Fruit fly (Drosophila melanogaster): ENCODE results near the gene Arpc3B.
A peak's percentile ranks its signal among the peaks of the same experiment; 100 is the strongest.

The Arpc3B gene

dm6 chrX:17091062-17091904 is 14.4 kb downstream of the Arpc3B start, which contains the start of the genes CG16700 and CG4991 (continued):
- TF ChIP-seq stc (GFP tag; IDR thresholded peaks at IDR 0.05) (peak; percentile 61), CG7271 (tag; optimal IDR thresholded peaks at IDR 0.05) (no peak), CG9876 (GFP tag; optimal IDR thresholded peaks at IDR 0.05) (no peak), CG13123 (GFP tag; optimal IDR thresholded peaks at IDR 0.05) (peak; percentile 38), Dref (GFP tag; IDR thresholded peaks at IDR 0.05) (no peak), emc (GFP tag; optimal IDR thresholded peaks at IDR 0.05) (no peak), HLH4C (GFP tag; IDR thresholded peaks at IDR 0.05; ENCODE audit: partially characterized antibody) (no peak), gsb (GFP tag; IDR thresholded peaks at IDR 0.05) (0 out of 2 replicates have a peak, but pooled peaks have one; percentile 42), crp (GFP tag; optimal IDR thresholded peaks at IDR 0.05) (peak in 1 of 2 experiments; percentile 82), B-H2 (GFP tag; optimal IDR thresholded peaks at IDR 0.05) (no peak), so (GFP tag; IDR thresholded peaks at IDR 0.05) (peak; percentile 51; the same call in 1 of the 3 replicates), CG13296 (GFP tag; optimal IDR thresholded peaks at IDR 0.05) (peak; percentile 82), CG2199 (GFP tag; IDR thresholded peaks at IDR 0.05) (no peak), lmd (GFP tag; IDR thresholded peaks at IDR 0.05) (peak; percentile 85), bab2 (GFP tag; optimal IDR thresholded peaks at IDR 0.05) (peak; percentile 43), btn (GFP tag; optimal IDR thresholded peaks at IDR 0.05) (no peak), CG12236 (GFP tag; optimal IDR thresholded peaks at IDR 0.05) (no peak), CG3163 (GFP tag; optimal IDR thresholded peaks at IDR 0.05) (no peak), Abd-B (GFP tag; optimal IDR thresholded peaks at IDR 0.05) (peak; percentile 78), crol (GFP tag; IDR thresholded peaks at IDR 0.05) (no peak), CG8359 (GFP tag; optimal IDR thresholded peaks at IDR 0.05; ENCODE audit: borderline replicate concordance) (peak; percentile 31), fu2 (GFP tag; optimal IDR thresholded peaks at IDR 0.05) (no peak), vvl (GFP tag; IDR thresholded peaks at IDR 0.05) (peak; percentile 70), CG2889 (GFP tag; IDR thresholded peaks at IDR 0.05) (no peak), exex (tag; optimal IDR thresholded peaks at IDR 0.05) (peak; percentile 35), phol (tag; optimal IDR thresholded peaks at IDR 0.05) (peak; percentile 88), Nf-YB (GFP tag; optimal IDR thresholded peaks at IDR 0.05) (peak; percentile 72), wdn (GFP tag; IDR thresholded peaks at IDR 0.05) (peak; percentile 50), E2f2 (GFP tag; IDR thresholded peaks at IDR 0.05) (peak; percentile 19; the same call in 1 of the 2 replicates), CG4707 (GFP tag; optimal IDR thresholded peaks at IDR 0.05) (no peak), lilli (GFP tag; optimal IDR thresholded peaks at IDR 0.05) (peak; percentile 42), Drgx (GFP tag; IDR thresholded peaks at IDR 0.05) (peak; percentile 62), nerfin-1 (tag; optimal IDR thresholded peaks at IDR 0.05) (peak; percentile 76), BEAF-32 (GFP tag; optimal IDR thresholded peaks at IDR 0.05) (no peak), unc-4 (GFP tag; IDR thresholded peaks at IDR 0.05; ENCODE audit: partially characterized antibody) (no peak), ssp (GFP tag; IDR thresholded peaks at IDR 0.05) (peak; percentile 59; the same call in 1 of the 2 replicates), CG16813 (GFP tag; IDR thresholded peaks at IDR 0.05; ENCODE audit: partially characterized antibody) (no peak), Ssrp (tag; optimal IDR thresholded peaks at IDR 0.05) (peak; percentile 85), trem (tag; optimal IDR thresholded peaks at IDR 0.05) (peak; percentile 39), GATAe (GFP tag; conservative IDR thresholded peaks at IDR 0.05) (peak; percentile 30; the same call in 1 of the 2 replicates), ham (GFP tag; IDR thresholded peaks at IDR 0.05) (no peak), lov (optimal IDR thresholded peaks at IDR 0.05) (no peak), lov (GFP tag; IDR thresholded peaks at IDR 0.05) (0 out of 3 replicates have a peak, but pooled peaks have one; percentile 28), CG6254 (GFP tag; optimal IDR thresholded peaks at IDR 0.05) (peak; percentile 14), zf30C (GFP tag; optimal IDR thresholded peaks at IDR 0.05) (peak; percentile 86), CG2712 (tag; optimal IDR thresholded peaks at IDR 0.05) (peak; percentile 91), CG7839 (tag; optimal IDR thresholded peaks at IDR 0.05) (peak; percentile 93), CG12744 (GFP tag; optimal IDR thresholded peaks at IDR 0.05) (no peak), CG14860 (GFP tag; IDR thresholded peaks at IDR 0.05; ENCODE audit: partially characterized antibody) (no peak)

All from whole organism, embryonic.